Worm (Caenorhabditis elegans): Measurements from ENCODE around the gene K11C4.1.

The K11C4.1 gene

DNA sequence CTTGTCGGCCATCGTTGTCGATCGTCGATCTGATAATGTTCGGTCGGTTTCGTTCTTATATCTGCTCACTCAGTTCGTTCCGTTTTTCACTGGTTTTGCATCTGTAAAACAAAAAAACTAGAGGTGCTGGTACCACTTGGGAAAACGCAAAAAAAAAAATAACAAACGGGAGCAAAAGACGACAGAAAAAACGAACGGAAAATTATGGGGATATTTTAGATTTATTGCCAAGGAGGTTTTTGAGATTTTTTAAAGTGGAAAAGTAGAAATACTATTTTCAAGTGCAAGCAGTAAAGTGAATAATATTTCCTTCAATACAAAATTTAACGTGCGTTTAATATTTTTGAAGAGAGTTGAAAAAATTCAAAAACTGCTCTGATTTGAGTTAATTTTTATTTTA, 32.1 kb downstream of the K11C4.1 start, which contains the start of gene unc-68:
Gene unc-68 (minus strand): TSS at position 101 of the 400 bp plus-strand sequence.
- no peak for TF ChIP-seq snpc-1.1 (tag; optimal IDR thresholded peaks at IDR 0.05; ENCODE audit: insufficient read depth)

DNA sequence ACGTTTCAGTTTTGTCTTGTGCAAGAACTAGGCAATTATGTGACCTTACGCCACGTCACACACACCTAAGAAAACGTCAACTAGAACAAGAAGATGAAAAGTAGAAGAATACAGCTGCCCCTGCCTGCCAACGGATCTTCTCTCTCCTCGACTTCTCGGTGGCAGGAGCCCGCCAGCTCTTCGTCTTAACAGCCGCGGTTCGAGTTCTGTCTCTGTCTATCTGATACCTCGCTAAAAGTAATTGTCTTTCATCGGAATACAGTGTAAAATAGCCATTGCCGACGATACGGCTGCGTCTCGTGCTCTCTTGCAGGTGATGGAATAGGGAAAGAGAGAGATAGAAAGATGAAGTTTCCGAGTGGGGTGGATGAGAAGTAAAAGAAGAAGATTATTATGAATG, 33.5 kb downstream of the K11C4.1 start:
- no peak for TF ChIP-seq hlh-12 (tag; optimal IDR thresholded peaks at IDR 0.05)
- peak; percentile 59 for TF ChIP-seq zfh-2 (GFP tag; conservative IDR thresholded peaks at IDR 0.05)

DNA sequence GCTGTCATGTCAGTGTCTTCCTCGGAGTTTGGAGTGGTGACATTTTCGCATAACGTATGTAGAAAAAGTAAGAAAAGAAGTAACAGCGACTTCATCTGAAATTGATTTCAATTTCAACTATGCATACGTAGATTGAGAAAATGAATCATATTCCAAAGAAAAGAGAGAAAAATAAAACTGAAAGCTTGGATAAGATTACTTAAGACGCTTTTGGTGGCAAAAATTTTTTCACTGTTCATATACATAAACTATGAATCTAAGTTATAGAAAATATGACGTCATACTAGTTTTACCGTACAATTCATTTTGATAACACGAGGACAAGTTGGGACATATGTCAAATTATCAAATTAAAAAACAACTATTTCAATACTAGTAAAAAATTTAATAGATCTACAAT, 37.4 kb downstream of the K11C4.1 start, which contains the start of gene lipl-6:
Gene lipl-6 (minus strand): TSS at position 101 of the 400 bp plus-strand sequence.
- TF ChIP-seq mel-28 (tag; optimal IDR thresholded peaks at IDR 0.05; ENCODE audit: borderline replicate concordance) (no peak), sptf-2 (GFP tag; optimal IDR thresholded peaks at IDR 0.05) (no peak), F10E7.11 (tag; optimal IDR thresholded peaks at IDR 0.05) (no peak), K12H6.12 (tag; optimal IDR thresholded peaks at IDR 0.05) (no peak), F23B12.7 (tag; optimal IDR thresholded peaks at IDR 0.05; ENCODE audit: insufficient read depth) (no peak), die-1 (tag; optimal IDR thresholded peaks at IDR 0.05) (no peak), him-1 (tag; optimal IDR thresholded peaks at IDR 0.05) (no peak), mes-4 (tag; optimal IDR thresholded peaks at IDR 0.05) (no peak), ceh-100 (GFP tag; IDR thresholded peaks at IDR 0.05) (no peak), ztf-25 (GFP tag; IDR thresholded peaks at IDR 0.05) (no peak), sea-2 (GFP tag; IDR thresholded peaks at IDR 0.05) (no peak), pbrm-1 (GFP tag; IDR thresholded peaks at IDR 0.05) (no peak)

DNA sequence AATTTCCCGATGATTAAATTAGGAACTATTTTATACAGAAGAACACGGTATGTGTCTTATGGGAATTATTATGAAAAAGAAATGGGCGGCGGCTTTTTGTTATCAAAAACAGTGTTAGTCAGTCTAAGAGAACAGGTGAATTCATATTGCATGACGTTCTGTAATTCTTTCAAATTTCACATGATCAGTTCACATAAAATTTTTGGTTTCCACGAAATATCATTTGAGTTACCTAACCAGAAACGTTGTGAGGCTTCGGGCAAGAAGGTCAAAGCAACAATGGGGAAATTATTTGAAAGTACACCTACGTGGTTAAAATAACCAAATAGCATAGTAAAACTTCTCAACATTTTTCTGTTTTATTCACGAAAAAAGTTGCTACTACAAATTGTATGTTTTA, 39.1 kb downstream of the K11C4.1 start, which contains the start of gene Y57E12B.10:
Gene Y57E12B.10 (minus strand): TSS at position 101 of the 400 bp plus-strand sequence.
- TF ChIP-seq ztf-28 (GFP tag; IDR thresholded peaks at IDR 0.05) (no peak), ets-4 (GFP tag; optimal IDR thresholded peaks at IDR 0.05) (no peak), B0019.2 (GFP tag; conservative IDR thresholded peaks at IDR 0.05) (no peak)

DNA sequence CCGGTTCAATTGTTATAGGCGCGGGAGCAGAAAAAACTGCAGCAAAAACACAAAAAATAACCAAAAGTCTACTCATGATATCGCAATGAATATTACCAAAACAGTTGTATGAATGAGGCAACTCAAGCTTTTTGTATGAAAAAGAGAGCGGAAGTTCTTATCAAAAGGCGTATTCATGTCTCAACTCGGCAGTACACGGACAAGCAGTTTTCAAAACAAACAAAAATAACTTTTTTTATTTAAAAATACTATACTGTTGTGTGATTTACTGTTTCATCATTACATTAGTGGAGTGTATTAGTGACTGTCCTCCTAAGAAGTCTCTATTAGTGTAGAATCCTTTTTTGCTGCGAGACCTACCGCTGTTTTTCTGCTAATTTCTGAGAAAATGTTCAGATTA, 50.6 kb downstream of the K11C4.1 start, which contains the start of gene Y57E12B.4:
Gene Y57E12B.4 (minus strand): TSS at position 101 of the 400 bp plus-strand sequence.
- TF ChIP-seq F57C9.4 (tag; optimal IDR thresholded peaks at IDR 0.05): no peak
- no peak for TF ChIP-seq atf-7 (tag; optimal IDR thresholded peaks at IDR 0.05)
- TF ChIP-seq F33H1.4 (GFP tag; IDR thresholded peaks at IDR 0.05): no peak
- no peak for TF ChIP-seq athp-1 (tag; optimal IDR thresholded peaks at IDR 0.05)
- TF ChIP-seq tbx-9 (tag; optimal IDR thresholded peaks at IDR 0.05; ENCODE audit: borderline replicate concordance): no peak
- TF ChIP-seq ceh-79 (tag; optimal IDR thresholded peaks at IDR 0.05): no peak
- TF ChIP-seq lir-1 (GFP tag; conservative IDR thresholded peaks at IDR 0.05): no peak
- TF ChIP-seq let-526 (GFP tag; IDR thresholded peaks at IDR 0.05): no peak
- TF ChIP-seq hrde-1 (tag; optimal IDR thresholded peaks at IDR 0.05; ENCODE audit: borderline replicate concordance): no peak
- TF ChIP-seq egl-44 (GFP tag; IDR thresholded peaks at IDR 0.05): no peak
- TF ChIP-seq nhr-90 (tag; optimal IDR thresholded peaks at IDR 0.05): no peak
- no peak for TF ChIP-seq mcd-1 (GFP tag; IDR thresholded peaks at IDR 0.05)
- TF ChIP-seq madf-10 (tag; optimal IDR thresholded peaks at IDR 0.05): no peak
- no peak for TF ChIP-seq C06A6.2 (GFP tag; conservative IDR thresholded peaks at IDR 0.05)
- no peak for TF ChIP-seq aptf-3 (GFP tag; IDR thresholded peaks at IDR 0.05)
- no peak for TF ChIP-seq him-1 (tag; optimal IDR thresholded peaks at IDR 0.05)
- no peak for TF ChIP-seq ceh-100 (GFP tag; IDR thresholded peaks at IDR 0.05)
- TF ChIP-seq attf-5 (GFP tag; optimal IDR thresholded peaks at IDR 0.05): no peak
